Worm (Caenorhabditis elegans) whole organism, dauer: Measurements from ENCODE around the gene phf-14.
"Not testable (repeated sequence)": the region's sequence is repeated elsewhere in the genome, so short reads cannot be mapped to it uniquely, and the experiment has no call there.

Source experiments
- unc-62 ChIP-seq: sonication (generic microtip); optimal IDR thresholded peaks from 2 replicates; lab custom pipeline; 2017; ENCODE audit warnings: missing biosample characterization, missing genetic modification reagents, missing genetic modification characterization

phf-14 gene

ce11 chrV:17871049-17871448 is at the start of gene phf-14:
Gene phf-14 (plus strand): TSS chrV:17871393.
- no peak for TF ChIP-seq unc-62 (GFP tag; lab: Kevin White, UChicago)

ce11 chrV:17821805-17822204 is 49.4 kb upstream of the phf-14 start, which contains the start of gene srh-300:
Gene srh-300 (plus strand): TSS chrV:17822105.
- no peak for TF ChIP-seq unc-62 (GFP tag; lab: Kevin White, UChicago)

ce11 chrV:17824610-17825009 is 46.6 kb upstream of the phf-14 start, which contains the start of gene srh-301:
Gene srh-301 (plus strand): TSS chrV:17824910.
- TF ChIP-seq unc-62 (GFP tag; lab: Kevin White, UChicago) = no peak

- TF ChIP-seq unc-62 (GFP tag; lab: Kevin White, UChicago) = no peak
Measured at ce11 chrV:17828310-17828709, 42.9 kb upstream of the phf-14 start, which contains the start of gene srh-304. Gene srh-304 (plus strand): TSS chrV:17828610.

- TF ChIP-seq unc-62 (GFP tag; lab: Kevin White, UChicago) = no peak
Measured at ce11 chrV:17831350-17831749, 39.8 kb upstream of the phf-14 start, which contains the start of gene srh-303. Gene srh-303 (plus strand): TSS chrV:17831650.

ce11 chrV:17844106-17844505 is 27.1 kb upstream of the phf-14 start, which contains the start of gene srh-286:
Gene srh-286 (minus strand): TSS chrV:17844206.
- TF ChIP-seq unc-62 (GFP tag; lab: Kevin White, UChicago) = no peak

- TF ChIP-seq unc-62 (GFP tag; lab: Kevin White, UChicago) = no peak
Measured at ce11 chrV:17845370-17845967, 25.7 kb upstream of the phf-14 start.

- TF ChIP-seq unc-62 (GFP tag; lab: Kevin White, UChicago) = no peak
Measured at ce11 chrV:17855889-17856288, 15.3 kb upstream of the phf-14 start, which contains the start of gene tcc-1. Gene tcc-1 (minus strand): TSS chrV:17855989.

ce11 chrV:17857901-17858300 is 13.3 kb upstream of the phf-14 start:
- TF ChIP-seq unc-62 (GFP tag; lab: Kevin White, UChicago) = no peak

ce11 chrV:17859065-17859464 is 12.1 kb upstream of the phf-14 start:
- no peak for TF ChIP-seq unc-62 (GFP tag; lab: Kevin White, UChicago)

- no peak for TF ChIP-seq unc-62 (GFP tag; lab: Kevin White, UChicago)
Measured at ce11 chrV:17859519-17859918, 11.7 kb upstream of the phf-14 start.

ce11 chrV:17865309-17865708 is 5.9 kb upstream of the phf-14 start, which contains the start of gene Y59A8A.8:
Gene Y59A8A.8 (plus strand): TSS chrV:17865609.
- not testable (repeated sequence) for TF ChIP-seq unc-62 (GFP tag; lab: Kevin White, UChicago)

- TF ChIP-seq unc-62 (GFP tag; lab: Kevin White, UChicago) = no peak
Measured at ce11 chrV:17870569-17870968, 624 bp upstream of the phf-14 start, which contains the start of gene csn-1. Gene csn-1 (minus strand): TSS chrV:17870651.

ce11 chrV:17888939-17889338 is 17.7 kb downstream of the phf-14 start, which contains the start of gene C06H5.6:
Gene C06H5.6 (minus strand): TSS chrV:17888984.
- no peak for TF ChIP-seq unc-62 (GFP tag; lab: Kevin White, UChicago)

ce11 chrV:17891317-17891716 is 20.1 kb downstream of the phf-14 start:
- no peak for TF ChIP-seq unc-62 (GFP tag; lab: Kevin White, UChicago)

ce11 chrV:17893959-17894358 is 22.8 kb downstream of the phf-14 start, which contains the start of gene C06H5.11:
Gene C06H5.11 (minus strand): TSS chrV:17894059.
- not testable (repeated sequence) for TF ChIP-seq unc-62 (GFP tag; lab: Kevin White, UChicago)

- TF ChIP-seq unc-62 (GFP tag; lab: Kevin White, UChicago) = not testable (repeated sequence)
Measured at ce11 chrV:17894485-17894884, 23.3 kb downstream of the phf-14 start, which contains the start of gene C06H5.12. Gene C06H5.12 (plus strand): TSS chrV:17894785.
